Worm (Caenorhabditis elegans): Measurements from ENCODE around the gene C32D5.10.

The C32D5.10 gene

ce11 chrII:6358232-6358631 lies 6.4 kb upstream of the C32D5.10 start:
- TF ChIP-seq nhr-67 (tag; optimal IDR thresholded peaks at IDR 0.05) (no peak), nhr-237 (tag; optimal IDR thresholded peaks at IDR 0.05) (no peak), aly-2 (tag; optimal IDR thresholded peaks at IDR 0.05) (no peak), elt-3 (tag; optimal IDR thresholded peaks at IDR 0.05) (no peak), nhr-23 (tag; optimal IDR thresholded peaks at IDR 0.05) (no peak)

DNA sequence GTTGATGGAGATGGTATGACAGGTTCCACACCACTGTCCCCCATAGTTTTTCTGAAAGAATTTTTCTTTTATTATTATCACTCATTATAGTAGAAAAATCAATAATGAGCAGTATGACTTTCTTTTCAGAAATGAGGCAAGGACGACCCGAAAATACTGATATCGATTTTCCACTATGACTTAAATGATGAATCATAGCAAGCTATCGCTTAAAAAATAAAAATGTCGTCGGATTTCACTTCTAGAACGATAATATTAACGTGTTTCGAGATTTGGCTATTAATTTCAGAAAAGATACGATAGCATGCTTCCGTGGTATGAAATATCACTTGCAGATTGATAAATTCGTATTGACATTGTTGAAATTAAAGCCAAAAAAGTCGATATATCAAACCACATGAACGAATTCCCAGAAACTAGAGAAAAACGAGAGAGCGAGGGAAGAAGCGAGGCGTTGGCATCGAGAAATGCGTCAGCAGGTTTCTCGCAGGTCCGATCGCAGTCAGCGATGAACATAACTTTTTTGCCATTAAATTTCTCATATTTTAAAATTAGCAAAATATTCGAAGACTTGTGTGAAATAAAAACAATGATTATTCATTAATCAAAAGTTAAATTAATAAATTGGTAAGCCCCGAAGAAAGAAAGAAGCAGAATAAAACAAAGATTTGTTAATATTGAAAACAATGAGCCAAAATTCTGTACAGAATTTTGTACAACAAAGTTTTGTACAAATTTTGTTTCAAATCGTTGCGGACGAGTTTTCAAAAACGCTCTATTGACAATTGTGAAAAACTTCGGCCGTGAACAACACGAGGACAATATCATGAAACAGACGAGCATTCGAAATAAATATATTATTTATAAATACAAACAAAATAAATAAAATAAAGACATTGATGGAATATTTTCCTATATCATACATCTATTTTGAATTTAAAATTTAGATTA lies 3.9 kb upstream of the C32D5.10 start, which contains the start of gene C32D5.11:
TSS of gene C32D5.11 (minus strand) at position 51 of the 951 bp plus-strand sequence.
- TF ChIP-seq skn-1 (tag; optimal IDR thresholded peaks at IDR 0.05) (peak; percentile 35), lsy-12 (tag; optimal IDR thresholded peaks at IDR 0.05) (peak; percentile 74), lin-15B (tag; optimal IDR thresholded peaks at IDR 0.05) (peak; percentile 78), nhr-23 (tag; optimal IDR thresholded peaks at IDR 0.05) (peak; percentile 79), fkh-2 (tag; optimal IDR thresholded peaks at IDR 0.05) (no peak), tbx-2 (tag; optimal IDR thresholded peaks at IDR 0.05) (peak; percentile 27), nhr-43 (tag; optimal IDR thresholded peaks at IDR 0.05; ENCODE audit: poor library complexity, severe bottlenecking) (peak; percentile 36), lin-39 (tag; optimal IDR thresholded peaks at IDR 0.05) (peak; percentile 84), elt-1 (tag; optimal IDR thresholded peaks at IDR 0.05) (peak; percentile 49), ceh-82 (tag; optimal IDR thresholded peaks at IDR 0.05) (no peak), hmg-11 (tag; optimal IDR thresholded peaks at IDR 0.05) (peak; percentile 43), daf-12 (tag; optimal IDR thresholded peaks at IDR 0.05) (no peak), nhr-11 (tag; optimal IDR thresholded peaks at IDR 0.05) (peak; percentile 24), nfya-1 (tag; optimal IDR thresholded peaks at IDR 0.05; ENCODE audit: insufficient read depth) (peak; percentile 78), pha-4 (tag; optimal IDR thresholded peaks at IDR 0.05) (peak; percentile 72), elt-2 (tag; optimal IDR thresholded peaks at IDR 0.05) (peak; percentile 35), snpc-4 (tag; optimal IDR thresholded peaks at IDR 0.05) (peak; percentile 88), eor-1 (tag; optimal IDR thresholded peaks at IDR 0.05) (no peak), ceh-28 (tag; optimal IDR thresholded peaks at IDR 0.05) (peak; percentile 11), nhr-25 (tag; optimal IDR thresholded peaks at IDR 0.05) (peak; percentile 50), egl-27 (tag; optimal IDR thresholded peaks at IDR 0.05) (no peak), pqm-1 (tag; optimal IDR thresholded peaks at IDR 0.05) (peak; percentile 65)

ce11 chrII:6349968-6350367 lies 1.8 kb downstream of the C32D5.10 start:
- TF ChIP-seq jun-1 (tag; optimal IDR thresholded peaks at IDR 0.05) (no peak), tbx-2 (tag; optimal IDR thresholded peaks at IDR 0.05) (no peak), ztf-4 (tag; optimal IDR thresholded peaks at IDR 0.05) (no peak), ceh-9 (tag; optimal IDR thresholded peaks at IDR 0.05) (no peak), nhr-76 (tag; optimal IDR thresholded peaks at IDR 0.05) (no peak), nhr-43 (tag; optimal IDR thresholded peaks at IDR 0.05; ENCODE audit: poor library complexity, severe bottlenecking) (no peak), zag-1 (tag; optimal IDR thresholded peaks at IDR 0.05) (no peak), ama-1 (optimal IDR thresholded peaks at IDR 0.05) (no peak), R02D3.7 (tag; optimal IDR thresholded peaks at IDR 0.05) (no peak), ZK546.5 (tag; optimal IDR thresholded peaks at IDR 0.05) (no peak)

- TF ChIP-seq jun-1 (tag; optimal IDR thresholded peaks at IDR 0.05) (peak; percentile 94), nhr-23 (tag; optimal IDR thresholded peaks at IDR 0.05) (peak; percentile 93), lin-15B (tag; optimal IDR thresholded peaks at IDR 0.05) (peak; percentile 83), zag-1 (tag; optimal IDR thresholded peaks at IDR 0.05) (no peak), nhr-77 (tag; optimal IDR thresholded peaks at IDR 0.05) (peak; percentile 18), egl-27 (tag; optimal IDR thresholded peaks at IDR 0.05) (peak; percentile 50), ama-1 (optimal IDR thresholded peaks at IDR 0.05) (peak; percentile 98), egl-5 (tag; optimal IDR thresholded peaks at IDR 0.05) (peak; percentile 79), tbx-2 (tag; optimal IDR thresholded peaks at IDR 0.05) (peak; percentile 62), hmg-11 (tag; optimal IDR thresholded peaks at IDR 0.05) (peak; percentile 94), fkh-10 (GFP tag; optimal IDR thresholded peaks at IDR 0.05) (peak; percentile 53), lin-39 (tag; optimal IDR thresholded peaks at IDR 0.05) (peak; percentile 92), nhr-237 (tag; optimal IDR thresholded peaks at IDR 0.05) (no peak), ztf-4 (tag; optimal IDR thresholded peaks at IDR 0.05) (no peak), elt-1 (tag; optimal IDR thresholded peaks at IDR 0.05) (peak; percentile 74), aly-2 (tag; optimal IDR thresholded peaks at IDR 0.05) (no peak), nhr-11 (tag; optimal IDR thresholded peaks at IDR 0.05) (peak; percentile 81), nhr-12 (tag; optimal IDR thresholded peaks at IDR 0.05) (no peak), pha-4 (tag; optimal IDR thresholded peaks at IDR 0.05) (peak; percentile 94), ceh-28 (tag; optimal IDR thresholded peaks at IDR 0.05) (peak; percentile 74), nfya-1 (tag; optimal IDR thresholded peaks at IDR 0.05; ENCODE audit: insufficient read depth) (peak; percentile 94), pqm-1 (tag; optimal IDR thresholded peaks at IDR 0.05) (peak; percentile 75), unc-62 (GFP tag; optimal IDR thresholded peaks at IDR 0.05) (peak; percentile 71), R02D3.7 (tag; optimal IDR thresholded peaks at IDR 0.05) (peak; percentile 55), nhr-67 (tag; optimal IDR thresholded peaks at IDR 0.05) (no peak), ceh-82 (tag; optimal IDR thresholded peaks at IDR 0.05) (no peak), nhr-43 (tag; optimal IDR thresholded peaks at IDR 0.05; ENCODE audit: poor library complexity, severe bottlenecking) (peak; percentile 85), nhr-25 (tag; optimal IDR thresholded peaks at IDR 0.05) (peak; percentile 98), mdl-1 (tag; optimal IDR thresholded peaks at IDR 0.05) (peak; percentile 66), skn-1 (tag; optimal IDR thresholded peaks at IDR 0.05) (peak; percentile 89), elt-2 (tag; optimal IDR thresholded peaks at IDR 0.05) (peak; percentile 87), lsy-12 (tag; optimal IDR thresholded peaks at IDR 0.05) (peak; percentile 79)
These were observed 3.4 kb downstream of the C32D5.10 start for ce11 chrII:6348360-6348759.
